Fruit fly (Drosophila melanogaster) whole organism, embryonic: Measurements from ENCODE around the gene Usp30.
A peak's percentile ranks its signal among the peaks of the same experiment; 100 is the strongest.

Source experiments
- B-H1 ChIP-seq: fragments of 200-800 bp; sonication (Bioruptor generic); IDR thresholded peaks from 3 replicates; pipeline ENCODE4 v1.3.6; 2022; ENCODE audit warnings: missing biosample characterization, missing genetic modification characterization
- B-H2 ChIP-seq: fragments of 200-800 bp; sonication (Bioruptor generic); optimal IDR thresholded peaks from 2 replicates; lab custom pipeline; 2018; ENCODE audit warnings: missing biosample characterization, mild to moderate bottlenecking, missing genetic modification characterization
- CG10267 ChIP-seq: fragments of 200-800 bp; sonication (Bioruptor generic); optimal IDR thresholded peaks from 2 replicates; lab custom pipeline; 2018; ENCODE audit warnings: missing biosample characterization, mild to moderate bottlenecking, missing genetic modification characterization, moderate library complexity
- CG13624 ChIP-seq: fragments of 200-800 bp; sonication (Bioruptor generic); optimal IDR thresholded peaks from 2 replicates; lab custom pipeline; 2016; ENCODE audit warnings: missing biosample characterization, missing genetic modification characterization
- CG14441 ChIP-seq: fragments of 200-800 bp; sonication (Bioruptor generic); IDR thresholded peaks from 2 replicates; pipeline ENCODE4 v1.3.6; 2022; ENCODE audit warnings: missing biosample characterization, missing genetic modification characterization
- CG14667 ChIP-seq: fragments of 200-800 bp; sonication (Bioruptor generic); IDR thresholded peaks from 2 replicates; pipeline ENCODE4 v1.3.6; 2022; ENCODE audit warnings: missing biosample characterization, missing genetic modification characterization
- CG15479 ChIP-seq: fragments of 200-800 bp; sonication (Bioruptor generic); optimal IDR thresholded peaks from 3 replicates; lab custom pipeline; 2019; ENCODE audit warnings: missing biosample characterization, mild to moderate bottlenecking, missing genetic modification characterization, moderate library complexity
- CG1603 ChIP-seq: fragments of 200-800 bp; sonication (Bioruptor generic); optimal IDR thresholded peaks from 2 replicates; lab custom pipeline; 2019; ENCODE audit warnings: missing biosample characterization, mild to moderate bottlenecking, missing genetic modification characterization, moderate library complexity
- CG18764 ChIP-seq: fragments of 200-800 bp; sonication (Bioruptor generic); optimal IDR thresholded peaks from 3 replicates; lab custom pipeline; 2016; ENCODE audit warnings: missing biosample characterization, missing genetic modification characterization
- CG2199 ChIP-seq: fragments of 200-800 bp; sonication (Bioruptor generic); IDR thresholded peaks from 3 replicates; pipeline ENCODE4 v1.3.6; 2022; ENCODE audit warnings: missing biosample characterization, missing genetic modification characterization
- CG5245 ChIP-seq: fragments of 200-800 bp; sonication (Bioruptor generic); optimal IDR thresholded peaks from 3 replicates; lab custom pipeline; 2016; ENCODE audit warnings: missing biosample characterization, missing genetic modification characterization
- CG5953 ChIP-seq: fragments of 200-800 bp; sonication (Bioruptor generic); IDR thresholded peaks from 2 replicates; pipeline ENCODE4 v1.3.6; 2022; ENCODE audit warnings: missing biosample characterization, missing genetic modification characterization
- CG6813 ChIP-seq: fragments of 200-800 bp; sonication (Bioruptor generic); optimal IDR thresholded peaks from 2 replicates; lab custom pipeline; 2017; ENCODE audit warnings: missing biosample characterization, missing genetic modification characterization, mild to moderate bottlenecking, moderate library complexity, missing genetic modification reagents
- CG7556 ChIP-seq: fragments of 200-800 bp; sonication (Bioruptor generic); optimal IDR thresholded peaks from 2 replicates; lab custom pipeline; 2017; ENCODE audit warnings: missing biosample characterization, mild to moderate bottlenecking, missing genetic modification characterization
- CG7839 ChIP-seq: fragments of 200-800 bp; sonication (Bioruptor generic); optimal IDR thresholded peaks from 3 replicates; lab custom pipeline; 2018; ENCODE audit warnings: missing biosample characterization, mild to moderate bottlenecking, missing genetic modification characterization, moderate library complexity
- CG7963 ChIP-seq: fragments of 200-800 bp; sonication (Bioruptor generic); IDR thresholded peaks from 3 replicates; pipeline ENCODE4 v1.3.6; 2022; ENCODE audit warnings: missing biosample characterization, missing genetic modification characterization; ENCODE audit not compliant: partially characterized antibody
- CG8089 ChIP-seq: fragments of 200-800 bp; sonication (Bioruptor generic); optimal IDR thresholded peaks from 3 replicates; lab custom pipeline; 2016; ENCODE audit warnings: missing biosample characterization, missing genetic modification characterization
- CG8388 ChIP-seq: fragments of 200-800 bp; sonication (Bioruptor generic); optimal IDR thresholded peaks from 2 replicates; lab custom pipeline; 2019; ENCODE audit warnings: missing biosample characterization, mild to moderate bottlenecking, missing genetic modification characterization, moderate library complexity
- CG8765 ChIP-seq: fragments of 200-800 bp; sonication (Bioruptor generic); IDR thresholded peaks from 2 replicates; pipeline ENCODE4 v1.3.6; 2022; ENCODE audit warnings: missing biosample characterization, missing genetic modification characterization
- CG9876 ChIP-seq: fragments of 200-800 bp; sonication (Bioruptor generic); optimal IDR thresholded peaks from 2 replicates; lab custom pipeline; 2016; ENCODE audit warnings: missing biosample characterization, missing genetic modification characterization
- CrebB ChIP-seq: fragments of 200-800 bp; sonication (Bioruptor generic); optimal IDR thresholded peaks from 3 replicates; lab custom pipeline; 2018; ENCODE audit warnings: missing biosample characterization, mild to moderate bottlenecking, missing genetic modification characterization
- Deaf1 ChIP-seq: fragments of 200-800 bp; optimal IDR thresholded peaks from 3 replicates; lab custom pipeline; 2019; ENCODE audit warnings: missing biosample characterization, mild to moderate bottlenecking, missing genetic modification characterization, moderate library complexity
- Fer1 ChIP-seq: fragments of 200-800 bp; sonication (Bioruptor generic); optimal IDR thresholded peaks from 2 replicates; lab custom pipeline; 2017; ENCODE audit warnings: missing biosample characterization, mild to moderate bottlenecking, missing genetic modification characterization
- GATAe ChIP-seq: fragments of 200-800 bp; sonication (Bioruptor generic); conservative IDR thresholded peaks from 2 replicates; pipeline ENCODE4 v1.3.6; 2022; ENCODE audit warnings: missing biosample characterization, missing genetic modification characterization
- Hmr ChIP-seq: fragments of 200-800 bp; sonication (Bioruptor generic); optimal IDR thresholded peaks from 3 replicates; lab custom pipeline; 2017; ENCODE audit warnings: mild to moderate bottlenecking, missing biosample characterization, missing genetic modification reagents, missing genetic modification characterization
- Hsf ChIP-seq: fragments of 200-800 bp; sonication (Bioruptor generic); optimal IDR thresholded peaks from 3 replicates; lab custom pipeline; 2016; ENCODE audit warnings: missing biosample characterization, missing genetic modification characterization
- Lpt ChIP-seq: fragments of >200 bp; optimal IDR thresholded peaks from 2 replicates; lab custom pipeline; 2018; ENCODE audit warnings: missing biosample characterization, missing genetic modification characterization
- NC2β ChIP-seq: fragments of 200-800 bp; sonication (Bioruptor generic); optimal IDR thresholded peaks from 2 replicates; lab custom pipeline; 2016; ENCODE audit warnings: missing biosample characterization, missing genetic modification characterization
- Neu2 ChIP-seq: fragments of 200-800 bp; sonication (Bioruptor generic); optimal IDR thresholded peaks from 3 replicates; lab custom pipeline; 2016; ENCODE audit warnings: missing biosample characterization, missing genetic modification characterization, borderline replicate concordance
- NfI ChIP-seq: fragments of 200-800 bp; sonication (Bioruptor generic); optimal IDR thresholded peaks from 3 replicates; lab custom pipeline; 2018; ENCODE audit warnings: missing biosample characterization, mild to moderate bottlenecking, missing genetic modification characterization, moderate library complexity
- Optix ChIP-seq: fragments of 200-800 bp; sonication (Bioruptor generic); IDR thresholded peaks from 3 replicates; pipeline ENCODE4 v1.3.6; 2022; ENCODE audit warnings: missing biosample characterization, missing genetic modification characterization
- Pdp1 ChIP-seq, 2 experiments: fragments of 200-800 bp; sonication (Bioruptor generic); optimal IDR thresholded peaks; 3 replicates each; lab custom pipeline; 2016; ENCODE audit warnings: missing biosample characterization in 2 of 2, missing genetic modification characterization in 2 of 2, mild to moderate bottlenecking in 1 of 2, moderate library complexity in 1 of 2
- aop ChIP-seq: fragments of 200-800 bp; sonication (Bioruptor generic); IDR thresholded peaks from 2 replicates; pipeline ENCODE4 v1.3.6; 2022; ENCODE audit warnings: missing biosample characterization, missing genetic modification characterization
- bab2 ChIP-seq: fragments of 200-800 bp; sonication (Bioruptor generic); optimal IDR thresholded peaks from 2 replicates; lab custom pipeline; 2016; ENCODE audit warnings: missing biosample characterization, missing genetic modification characterization
- crp ChIP-seq, 2 experiments: fragments of 200-800 bp; sonication (Bioruptor generic); optimal IDR thresholded peaks; 2 replicates in 1 of 2; 3 replicates in 1 of 2; lab custom pipeline; 2017; ENCODE audit warnings: missing biosample characterization in 2 of 2, missing genetic modification characterization in 2 of 2, mild to moderate bottlenecking in 1 of 2, moderate library complexity in 1 of 2
- cwo ChIP-seq: fragments of 200-800 bp; sonication (Bioruptor generic); optimal IDR thresholded peaks from 3 replicates; lab custom pipeline; 2017; ENCODE audit warnings: missing biosample characterization, missing genetic modification characterization, mild to moderate bottlenecking, moderate library complexity, missing genetic modification reagents
- da ChIP-seq: fragments of 200-800 bp; sonication (Bioruptor generic); optimal IDR thresholded peaks from 2 replicates; lab custom pipeline; 2016; ENCODE audit warnings: missing biosample characterization, missing genetic modification characterization
- dysf ChIP-seq: fragments of 200-800 bp; sonication (Bioruptor generic); IDR thresholded peaks from 3 replicates; pipeline ENCODE4 v1.3.6; 2022; ENCODE audit warnings: missing biosample characterization, missing genetic modification characterization
- ewg ChIP-seq: fragments of 200-800 bp; sonication (Bioruptor generic); optimal IDR thresholded peaks from 3 replicates; lab custom pipeline; 2017; ENCODE audit warnings: mild to moderate bottlenecking, missing biosample characterization, missing genetic modification reagents, missing genetic modification characterization
- fu2 ChIP-seq: fragments of 200-800 bp; sonication (Bioruptor generic); optimal IDR thresholded peaks from 2 replicates; lab custom pipeline; 2016; ENCODE audit warnings: missing biosample characterization, missing genetic modification characterization
- gt ChIP-seq: fragments of 200-800 bp; sonication (Bioruptor generic); IDR thresholded peaks from 2 replicates; pipeline ENCODE4 v1.3.6; 2022; ENCODE audit warnings: missing biosample characterization, missing genetic modification characterization
- hbn ChIP-seq: fragments of 200-800 bp; sonication (Bioruptor generic); IDR thresholded peaks from 2 replicates; pipeline ENCODE4 v1.3.6; 2022; ENCODE audit warnings: missing biosample characterization, missing genetic modification characterization; ENCODE audit not compliant: partially characterized antibody
- inv ChIP-seq: fragments of 200-800 bp; sonication (Bioruptor generic); IDR thresholded peaks from 2 replicates; pipeline ENCODE4 v1.3.6; 2022; ENCODE audit warnings: missing biosample characterization, missing genetic modification characterization; ENCODE audit not compliant: partially characterized antibody
- knrl ChIP-seq: fragments of 200-800 bp; sonication (Bioruptor generic); IDR thresholded peaks from 3 replicates; pipeline ENCODE4 v1.3.6; 2022; ENCODE audit warnings: missing biosample characterization, missing genetic modification characterization; ENCODE audit not compliant: partially characterized antibody
- sob ChIP-seq: fragments of 200-800 bp; sonication (Bioruptor generic); IDR thresholded peaks from 2 replicates; pipeline ENCODE4 v1.3.6; 2022; ENCODE audit warnings: missing biosample characterization, missing genetic modification characterization
- stc ChIP-seq: fragments of 200-800 bp; sonication (Bioruptor generic); IDR thresholded peaks from 2 replicates; pipeline ENCODE4 v1.3.6; 2022; ENCODE audit warnings: missing biosample characterization, missing genetic modification characterization
- tgo ChIP-seq: fragments of 200-800 bp; sonication (Bioruptor generic); IDR thresholded peaks from 3 replicates; pipeline ENCODE4 v1.3.6; 2022; ENCODE audit warnings: missing biosample characterization, missing genetic modification characterization
- unpg ChIP-seq: fragments of 200-800 bp; sonication (Bioruptor generic); optimal IDR thresholded peaks from 3 replicates; lab custom pipeline; 2018; ENCODE audit warnings: missing biosample characterization, mild to moderate bottlenecking, missing genetic modification characterization, moderate library complexity
- vnd ChIP-seq: fragments of 200-800 bp; sonication (Bioruptor generic); IDR thresholded peaks from 3 replicates; pipeline ENCODE4 v1.3.6; 2022; ENCODE audit warnings: missing biosample characterization, missing genetic modification characterization; ENCODE audit not compliant: partially characterized antibody
- wor ChIP-seq: fragments of 200-800 bp; sonication (Bioruptor generic); IDR thresholded peaks from 2 replicates; pipeline ENCODE4 v1.3.6; 2022; ENCODE audit warnings: missing biosample characterization, missing genetic modification characterization

Gene Usp30

DNA sequence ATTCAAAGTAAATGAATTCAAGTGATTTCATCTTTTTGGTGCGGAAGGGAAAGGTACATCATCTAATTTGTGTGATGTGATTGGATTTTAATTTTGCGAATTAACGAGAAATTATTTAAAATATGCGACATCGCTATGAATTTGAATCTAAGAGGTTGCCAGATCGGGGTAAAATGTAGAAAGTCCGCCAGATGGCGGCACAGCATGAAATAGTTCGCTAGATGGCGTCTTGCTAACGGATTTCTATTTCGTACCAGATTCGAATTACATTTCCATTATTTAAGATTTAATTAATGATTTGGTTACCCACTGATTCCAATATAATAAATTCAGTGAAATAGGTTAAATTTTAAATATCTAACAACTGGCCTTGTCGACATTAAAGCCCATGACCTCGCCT, 3.8 kb upstream of the Usp30 start (continued):
- TF ChIP-seq CG7963 (GFP tag; lab: Robert Waterston, UW), result 0 out of 3 replicates have a peak, but pooled peaks have one; percentile 25
- no peak for TF ChIP-seq cwo (GFP tag; lab: Kevin White, UChicago)
- peak; percentile 50 for TF ChIP-seq CG7839 (tag; lab: Kevin White, UChicago)
- TF ChIP-seq inv, result no peak
- 0 out of 2 replicates have a peak, but pooled peaks have one; percentile 23 for TF ChIP-seq CG14667 (GFP tag; lab: Robert Waterston, UW)
- TF ChIP-seq CG13624 (GFP tag; lab: Kevin White, UChicago), result peak; percentile 66
- TF ChIP-seq CG10267 (tag; lab: Kevin White, UChicago), result peak; percentile 47
- TF ChIP-seq stc (GFP tag; lab: Robert Waterston, UW), result no peak
- TF ChIP-seq gt (GFP tag; lab: Robert Waterston, UW), result no peak
- TF ChIP-seq CG8089 (GFP tag; lab: Kevin White, UChicago), result peak; percentile 11
- peak; percentile 5 for TF ChIP-seq Fer1 (GFP tag; lab: Kevin White, UChicago)
- TF ChIP-seq wor (GFP tag; lab: Robert Waterston, UW), result no peak
- no peak for TF ChIP-seq CG8765 (GFP tag; lab: Robert Waterston, UW)
- peak; percentile 40; the same call in 2 of the 3 replicates for TF ChIP-seq dysf
- TF ChIP-seq Hmr (GFP tag; lab: Kevin White, UChicago), result peak; percentile 58
- TF ChIP-seq CG6813, result no peak
- TF ChIP-seq CG5245, result peak; percentile 10
- TF ChIP-seq crp (GFP tag; optimal IDR thresholded peaks at IDR 0.05; lab: Kevin White, UChicago), result no peak
- TF ChIP-seq ewg (GFP tag; lab: Kevin White, UChicago), result peak; percentile 20
- TF ChIP-seq aop (GFP tag; lab: Robert Waterston, UW), result no peak
- TF ChIP-seq CG8388, result no peak
- peak; percentile 78 for TF ChIP-seq CG2199 (GFP tag; lab: Robert Waterston, UW)
- TF ChIP-seq Pdp1 (GFP tag; optimal IDR thresholded peaks at IDR 0.05; lab: Kevin White, UChicago), result peak; percentile 20 to 32
- 0 out of 2 replicates have a peak, but pooled peaks have one; percentile 46 for TF ChIP-seq CG14441 (GFP tag; lab: Robert Waterston, UW)
- TF ChIP-seq CrebB (tag; lab: Kevin White, UChicago), result no peak
- no peak for TF ChIP-seq CG18764 (GFP tag; lab: Kevin White, UChicago)
- no peak for TF ChIP-seq Lpt (GFP tag; lab: Kevin White, UChicago)
- TF ChIP-seq unpg (GFP tag; lab: Kevin White, UChicago), result peak; percentile 24
- TF ChIP-seq da (GFP tag; lab: Kevin White, UChicago), result peak; percentile 17
- TF ChIP-seq GATAe (GFP tag; lab: Robert Waterston, UW), result no peak
- TF ChIP-seq CG15479, result peak; percentile 24
- TF ChIP-seq NC2β (GFP tag; lab: Kevin White, UChicago), result peak; percentile 33
- no peak for TF ChIP-seq Optix
- TF ChIP-seq tgo (GFP tag; lab: Robert Waterston, UW), result no peak
- no peak for TF ChIP-seq hbn (GFP tag; lab: Robert Waterston, UW)
- no peak for TF ChIP-seq vnd (GFP tag; lab: Robert Waterston, UW)
- no peak for TF ChIP-seq Deaf1 (tag; lab: Kevin White, UChicago)
- TF ChIP-seq NfI (GFP tag; lab: Kevin White, UChicago), result peak; percentile 42
- TF ChIP-seq CG5953, result no peak
- TF ChIP-seq fu2 (GFP tag; lab: Kevin White, UChicago), result no peak
- peak; percentile 53 for TF ChIP-seq bab2 (GFP tag; lab: Kevin White, UChicago)
- TF ChIP-seq CG9876 (GFP tag; lab: Kevin White, UChicago), result peak; percentile 0
- no peak for TF ChIP-seq Neu2 (GFP tag; lab: Kevin White, UChicago)
- peak; percentile 25 for TF ChIP-seq B-H2
- no peak for TF ChIP-seq CG7556 (GFP tag; lab: Kevin White, UChicago)
- TF ChIP-seq CG1603 (tag; lab: Kevin White, UChicago), result peak; percentile 77
- no peak; the same call in 2 of the 3 replicates for TF ChIP-seq knrl (GFP tag; lab: Robert Waterston, UW)
- TF ChIP-seq Hsf (GFP tag; lab: Kevin White, UChicago), result peak; percentile 51
- peak; percentile 57 for TF ChIP-seq sob
- TF ChIP-seq B-H1 (GFP tag; lab: Robert Waterston, UW), result no peak
